Fruit fly (Drosophila melanogaster): Measurements from ENCODE around the gene CG15473.

Gene CG15473

DNA sequence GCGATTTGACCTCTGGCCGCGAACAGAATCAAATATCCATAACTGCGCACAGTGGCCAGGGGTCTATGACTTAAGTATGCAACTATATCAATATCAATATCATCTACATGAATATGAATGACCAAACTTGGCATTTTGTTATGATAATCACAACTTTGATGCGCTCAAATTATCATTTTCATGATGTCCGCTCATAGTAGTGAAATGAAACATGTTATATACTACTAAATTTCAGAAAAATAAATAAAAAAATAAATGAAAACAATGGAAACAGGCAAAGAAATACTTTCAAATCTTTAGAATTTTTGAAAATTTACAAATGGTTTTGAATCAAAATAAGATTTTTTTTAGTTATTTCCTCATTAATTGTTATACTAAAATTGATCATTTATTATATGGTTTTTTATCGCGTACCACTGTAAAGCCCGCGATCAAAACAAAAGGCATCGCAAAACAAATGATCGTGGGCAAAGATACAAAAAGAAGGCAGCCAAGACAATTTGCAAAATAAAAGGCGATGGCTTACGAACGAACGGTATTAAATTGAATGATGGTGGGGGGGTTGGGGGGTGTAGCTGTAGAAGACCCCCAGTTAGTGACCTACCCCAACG, 6.5 kb upstream of the CG15473 start:
- no peak for TF ChIP-seq sage (GFP tag; optimal IDR thresholded peaks at IDR 0.05)
- TF ChIP-seq Myc (optimal IDR thresholded peaks at IDR 0.05), result no peak
- TF ChIP-seq psq (GFP tag; optimal IDR thresholded peaks at IDR 0.05), result peak; percentile 47

- TF ChIP-seq Mio (GFP tag; optimal IDR thresholded peaks at IDR 0.05) (no peak), Myc (optimal IDR thresholded peaks at IDR 0.05) (peak; percentile 76), N (GFP tag; optimal IDR thresholded peaks at IDR 0.05) (peak; percentile 39)
These were observed 3.6 kb upstream of the CG15473 start for dm6 chrX:4657896-4658295.

- TF ChIP-seq CG9705 (GFP tag; optimal IDR thresholded peaks at IDR 0.05), result no peak
- TF ChIP-seq rgr (GFP tag; optimal IDR thresholded peaks at IDR 0.05), result peak; percentile 54
- TF ChIP-seq h (GFP tag; optimal IDR thresholded peaks at IDR 0.05), result no peak
- no peak for TF ChIP-seq jim (GFP tag; optimal IDR thresholded peaks at IDR 0.05)
- TF ChIP-seq dsf (GFP tag; optimal IDR thresholded peaks at IDR 0.05; ENCODE audit: borderline replicate concordance), result no peak
These were observed 4.5 kb downstream of the CG15473 start, which contains the start of the genes Cbp80 and Torsin for dm6 chrX:4649751-4650150. Gene Cbp80 (plus strand): TSS chrX:4650015. Gene Torsin (minus strand): TSS chrX:4650032.

DNA sequence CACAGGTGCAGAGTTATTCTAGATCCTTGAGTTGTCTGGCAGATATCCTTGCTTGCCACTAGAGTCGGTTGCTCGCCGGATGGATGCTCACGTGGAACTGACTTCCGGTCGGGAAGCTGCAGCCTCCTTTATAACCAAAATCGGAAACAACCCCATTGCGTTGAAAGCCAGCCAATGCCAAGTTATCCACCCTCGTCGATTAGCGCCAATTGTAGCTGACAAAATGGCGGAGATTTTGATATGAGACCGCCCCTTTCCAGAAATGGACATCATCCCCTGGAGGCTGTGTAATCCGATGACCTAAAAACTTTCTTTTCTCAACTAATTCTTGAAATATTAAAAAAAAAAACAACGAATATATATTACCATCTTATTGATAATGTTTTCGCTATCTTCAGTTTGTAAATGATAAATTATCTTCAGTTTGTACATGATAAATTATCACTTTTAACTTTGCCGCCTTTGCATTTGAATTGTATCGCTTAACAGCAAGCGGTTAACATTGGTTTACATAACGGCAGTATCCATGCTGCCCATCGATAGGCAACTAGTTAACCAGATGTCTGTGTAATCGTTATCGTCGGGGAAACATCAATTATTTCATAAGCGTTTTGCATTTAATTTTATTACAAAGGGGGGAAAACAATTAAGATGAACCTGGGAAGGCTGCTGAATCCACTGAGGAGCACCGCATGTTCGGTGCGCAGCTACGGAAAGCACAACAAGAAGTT, 6.8 kb downstream of the CG15473 start, which contains the start of the genes HLH4C and mRpL30:
HLH4C (minus strand) TSS at position 99 of the 731 bp plus-strand sequence.
mRpL30 (plus strand) TSS at position 556 of the 731 bp plus-strand sequence.
- no peak for TF ChIP-seq dl (GFP tag; optimal IDR thresholded peaks at IDR 0.05; ENCODE audit: insufficient read depth in 1 of 2, partially characterized antibody in 2 of 2)
- TF ChIP-seq h (GFP tag; optimal IDR thresholded peaks at IDR 0.05), result no peak
- no peak for TF ChIP-seq GATAd (GFP tag; optimal IDR thresholded peaks at IDR 0.05)
- TF ChIP-seq foxo (GFP tag; optimal IDR thresholded peaks at IDR 0.05), result no peak
- no peak for TF ChIP-seq lola (GFP tag; optimal IDR thresholded peaks at IDR 0.05)
- TF ChIP-seq Hr78 (GFP tag; optimal IDR thresholded peaks at IDR 0.05), result no peak
- TF ChIP-seq tai (GFP tag; optimal IDR thresholded peaks at IDR 0.05), result no peak
- no peak for TF ChIP-seq OdsH (GFP tag; optimal IDR thresholded peaks at IDR 0.05)
- no peak for TF ChIP-seq Dif (GFP tag; optimal IDR thresholded peaks at IDR 0.05; ENCODE audit: partially characterized antibody)
- TF ChIP-seq psq (GFP tag; optimal IDR thresholded peaks at IDR 0.05), result no peak
- TF ChIP-seq sv (GFP tag; optimal IDR thresholded peaks at IDR 0.05), result no peak
- TF ChIP-seq brk (GFP tag; optimal IDR thresholded peaks at IDR 0.05), result no peak
- TF ChIP-seq br (GFP tag; optimal IDR thresholded peaks at IDR 0.05), result no peak
- TF ChIP-seq dmrt93B (GFP tag; optimal IDR thresholded peaks at IDR 0.05), result no peak

DNA sequence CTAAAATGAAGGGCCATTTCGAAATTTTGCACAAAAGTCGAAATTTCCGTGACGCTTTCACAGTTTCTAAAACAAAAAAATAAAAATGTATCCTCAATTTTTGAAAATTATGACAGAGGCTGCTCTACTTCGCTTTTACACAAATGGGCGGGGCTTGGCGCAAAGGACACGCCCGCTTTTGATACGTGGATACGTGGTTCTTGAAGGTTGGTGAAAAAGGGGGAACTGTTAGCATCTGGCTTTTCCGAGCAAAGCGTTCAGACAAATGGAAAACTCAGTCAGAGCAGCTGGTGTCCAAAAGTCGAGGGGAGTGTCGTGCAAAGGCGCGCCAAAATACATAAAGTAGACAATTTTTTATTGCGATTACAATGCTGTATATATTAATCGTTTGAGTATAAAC, 9.5 kb downstream of the CG15473 start, which contains the start of gene CG3062:
CG3062 (minus strand) TSS at position 101 of the 400 bp plus-strand sequence.
- TF ChIP-seq Hr83 (GFP tag; optimal IDR thresholded peaks at IDR 0.05; ENCODE audit: poor library complexity, severe bottlenecking), result no peak
- no peak for TF ChIP-seq sv (GFP tag; optimal IDR thresholded peaks at IDR 0.05)
- TF ChIP-seq ey (GFP tag; optimal IDR thresholded peaks at IDR 0.05), result no peak
- TF ChIP-seq dl (GFP tag; optimal IDR thresholded peaks at IDR 0.05; ENCODE audit: insufficient read depth in 1 of 2, partially characterized antibody in 2 of 2), result no peak
- TF ChIP-seq CrebA (GFP tag; optimal IDR thresholded peaks at IDR 0.05; ENCODE audit: borderline replicate concordance), result no peak
- no peak for TF ChIP-seq usp (GFP tag; optimal IDR thresholded peaks at IDR 0.05)
- no peak for TF ChIP-seq Sp1 (GFP tag; optimal IDR thresholded peaks at IDR 0.05)
- no peak for TF ChIP-seq CG32264 (GFP tag; optimal IDR thresholded peaks at IDR 0.05)
- no peak for TF ChIP-seq Dfd (GFP tag; optimal IDR thresholded peaks at IDR 0.05)
- no peak for TF ChIP-seq N (GFP tag; optimal IDR thresholded peaks at IDR 0.05)
- no peak for TF ChIP-seq Myc (optimal IDR thresholded peaks at IDR 0.05)
- no peak for TF ChIP-seq dsf (GFP tag; optimal IDR thresholded peaks at IDR 0.05; ENCODE audit: borderline replicate concordance)
- no peak for TF ChIP-seq lola (GFP tag; optimal IDR thresholded peaks at IDR 0.05)
- TF ChIP-seq fru (GFP tag; optimal IDR thresholded peaks at IDR 0.05), result no peak
- no peak for TF ChIP-seq woc (GFP tag; optimal IDR thresholded peaks at IDR 0.05)
- no peak for TF ChIP-seq rgr (GFP tag; optimal IDR thresholded peaks at IDR 0.05)
- TF ChIP-seq Rel (GFP tag; optimal IDR thresholded peaks at IDR 0.05), result no peak
- no peak for TF ChIP-seq Rel (tag; optimal IDR thresholded peaks at IDR 0.05)
- TF ChIP-seq tai (GFP tag; optimal IDR thresholded peaks at IDR 0.05), result no peak
- no peak for TF ChIP-seq h (GFP tag; optimal IDR thresholded peaks at IDR 0.05)
- TF ChIP-seq OdsH (GFP tag; optimal IDR thresholded peaks at IDR 0.05), result no peak

Measured in whole organism, wandering third instar larva.